Fruit fly (Drosophila melanogaster): ENCODE results near the gene HP1D3csd.
A peak's percentile ranks its signal among the peaks of the same experiment; 100 is the strongest.

The HP1D3csd gene

dm6 chrX:19155922-19156437 is 34.0 kb upstream of the HP1D3csd start (continued):
- TF ChIP-seq CG6854 (GFP tag; optimal IDR thresholded peaks at IDR 0.05) = peak; percentile 50
- no peak for TF ChIP-seq tna (GFP tag; IDR thresholded peaks at IDR 0.05; ENCODE audit: partially characterized antibody)
- peak; percentile 72 for TF ChIP-seq CG6272 (GFP tag; IDR thresholded peaks at IDR 0.05)
- TF ChIP-seq chn (GFP tag; optimal IDR thresholded peaks at IDR 0.05) = peak; percentile 69
- TF ChIP-seq CG12236 (GFP tag; optimal IDR thresholded peaks at IDR 0.05) = no peak
- peak; percentile 57 for TF ChIP-seq CG15514 (GFP tag; optimal IDR thresholded peaks at IDR 0.05)
- TF ChIP-seq Hr78 (GFP tag; optimal IDR thresholded peaks at IDR 0.05) = peak in 1 of 2 experiments; percentile 35
- TF ChIP-seq CG2678 (tag; optimal IDR thresholded peaks at IDR 0.05) = peak; percentile 85
- TF ChIP-seq btn (GFP tag; optimal IDR thresholded peaks at IDR 0.05) = peak; percentile 9
- no peak for TF ChIP-seq CG34224 (GFP tag; IDR thresholded peaks at IDR 0.05; ENCODE audit: partially characterized antibody)
- no peak for TF ChIP-seq h (optimal IDR thresholded peaks at IDR 0.05)
- TF ChIP-seq nmo (GFP tag; optimal IDR thresholded peaks at IDR 0.05) = peak; percentile 88
- no peak for TF ChIP-seq pho (GFP tag; optimal IDR thresholded peaks at IDR 0.05)
- peak; percentile 53 for TF ChIP-seq BtbVII (GFP tag; optimal IDR thresholded peaks at IDR 0.05)
- peak; percentile 54 for TF ChIP-seq CG12659 (GFP tag; optimal IDR thresholded peaks at IDR 0.05)
- TF ChIP-seq CG1647 (GFP tag; optimal IDR thresholded peaks at IDR 0.05) = peak; percentile 34
- no peak for TF ChIP-seq CG16813 (GFP tag; IDR thresholded peaks at IDR 0.05; ENCODE audit: partially characterized antibody)
- no peak for TF ChIP-seq ftz-f1 (GFP tag; optimal IDR thresholded peaks at IDR 0.05)
- peak; percentile 55 for TF ChIP-seq corto (GFP tag; optimal IDR thresholded peaks at IDR 0.05)
- peak; percentile 52 for TF ChIP-seq CG1024 (GFP tag; IDR thresholded peaks at IDR 0.05)
- peak; percentile 82 for TF ChIP-seq row (GFP tag; IDR thresholded peaks at IDR 0.05)
- peak; percentile 59; the same call in 1 of the 2 replicates for TF ChIP-seq MBD-R2 (GFP tag; IDR thresholded peaks at IDR 0.05)
- TF ChIP-seq Trl (optimal IDR thresholded peaks at IDR 0.05) = peak in 1 of 2 experiments; percentile 20
- TF ChIP-seq Trl (GFP tag; optimal IDR thresholded peaks at IDR 0.05) = peak; percentile 54
- TF ChIP-seq CG32532 (GFP tag; IDR thresholded peaks at IDR 0.05) = peak; percentile 86
- TF ChIP-seq zfh1 (GFP tag; IDR thresholded peaks at IDR 0.05) = peak; percentile 95
- no peak for TF ChIP-seq YL-1 (GFP tag; optimal IDR thresholded peaks at IDR 0.05)
- TF ChIP-seq crp (GFP tag; optimal IDR thresholded peaks at IDR 0.05) = peak in 1 of 2 experiments; percentile 20
- TF ChIP-seq CG12104 (GFP tag; optimal IDR thresholded peaks at IDR 0.05) = peak; percentile 80
- TF ChIP-seq CG15269 (tag; optimal IDR thresholded peaks at IDR 0.05) = peak; percentile 60
- peak; percentile 83 for TF ChIP-seq ci (GFP tag; IDR thresholded peaks at IDR 0.05)
- TF ChIP-seq Neu2 (GFP tag; optimal IDR thresholded peaks at IDR 0.05; ENCODE audit: borderline replicate concordance) = no peak
- TF ChIP-seq CG15479 (GFP tag; optimal IDR thresholded peaks at IDR 0.05) = peak; percentile 47
- peak; percentile 74 for TF ChIP-seq twi (tag; optimal IDR thresholded peaks at IDR 0.05)
- TF ChIP-seq nerfin-2 (GFP tag; IDR thresholded peaks at IDR 0.05; ENCODE audit: partially characterized antibody) = no peak
- peak; percentile 72 for TF ChIP-seq ttk (GFP tag; IDR thresholded peaks at IDR 0.05)
- peak; percentile 33 for TF ChIP-seq CG11723 (GFP tag; optimal IDR thresholded peaks at IDR 0.05)
- TF ChIP-seq gt (GFP tag; IDR thresholded peaks at IDR 0.05) = peak; percentile 52; the same call in 1 of the 2 replicates
- peak; percentile 60 for TF ChIP-seq CG13296 (GFP tag; optimal IDR thresholded peaks at IDR 0.05)
- peak; percentile 40; the same call in 2 of the 3 replicates for TF ChIP-seq CG6791 (GFP tag; IDR thresholded peaks at IDR 0.05; ENCODE audit: partially characterized antibody)
- TF ChIP-seq dati (GFP tag; IDR thresholded peaks at IDR 0.05) = no peak
- no peak for TF ChIP-seq Tbp (GFP tag; optimal IDR thresholded peaks at IDR 0.05)
- TF ChIP-seq CG18764 (GFP tag; optimal IDR thresholded peaks at IDR 0.05) = peak; percentile 77
- TF ChIP-seq CG9727 (GFP tag; optimal IDR thresholded peaks at IDR 0.05) = peak; percentile 96
- TF ChIP-seq CkIIα-i1 (GFP tag; IDR thresholded peaks at IDR 0.05) = no peak
- TF ChIP-seq CG9609 (GFP tag; optimal IDR thresholded peaks at IDR 0.05) = peak; percentile 43
- TF ChIP-seq pum (GFP tag; optimal IDR thresholded peaks at IDR 0.05) = no peak
- no peak for TF ChIP-seq Dref (GFP tag; IDR thresholded peaks at IDR 0.05)
- peak; percentile 80 for TF ChIP-seq CG10147 (GFP tag; optimal IDR thresholded peaks at IDR 0.05)
- TF ChIP-seq CG10267 (tag; optimal IDR thresholded peaks at IDR 0.05) = peak; percentile 87
